Fruit fly (Drosophila melanogaster) whole organism, embryonic: ENCODE results near the gene CG8677.

ENCODE experiments used
- Atf3 ChIP-seq: fragments of 200-800 bp; sonication (Bioruptor generic); optimal IDR thresholded peaks from 3 replicates; lab custom pipeline; 2016; ENCODE audit warnings: missing biosample characterization, missing genetic modification characterization
- B-H2 ChIP-seq: fragments of 200-800 bp; sonication (Bioruptor generic); optimal IDR thresholded peaks from 2 replicates; lab custom pipeline; 2018; ENCODE audit warnings: missing biosample characterization, mild to moderate bottlenecking, missing genetic modification characterization
- Bgb ChIP-seq: fragments of 200-800 bp; sonication (Bioruptor generic); IDR thresholded peaks from 2 replicates; pipeline ENCODE4 v1.3.6; 2022; ENCODE audit warnings: missing biosample characterization, missing genetic modification characterization; ENCODE audit not compliant: partially characterized antibody
- CG10147 ChIP-seq: fragments of 200-800 bp; sonication (Bioruptor generic); optimal IDR thresholded peaks from 2 replicates; lab custom pipeline; 2019; ENCODE audit warnings: missing biosample characterization, mild to moderate bottlenecking, missing genetic modification characterization, moderate library complexity
- CG12104 ChIP-seq: fragments of 200-800 bp; sonication (Bioruptor generic); optimal IDR thresholded peaks from 3 replicates; lab custom pipeline; 2016; ENCODE audit warnings: missing biosample characterization, missing genetic modification characterization
- CG12219 ChIP-seq: fragments of 200-800 bp; sonication (Bioruptor generic); optimal IDR thresholded peaks from 3 replicates; lab custom pipeline; 2018; ENCODE audit warnings: missing biosample characterization, mild to moderate bottlenecking, missing genetic modification characterization
- CG1233 ChIP-seq: fragments of 200-800 bp; sonication (Bioruptor generic); optimal IDR thresholded peaks from 4 replicates; lab custom pipeline; 2018; ENCODE audit warnings: missing biosample characterization, mild to moderate bottlenecking, missing genetic modification characterization
- CG15601 ChIP-seq: fragments of 200-800 bp; sonication (Bioruptor generic); optimal IDR thresholded peaks from 3 replicates; lab custom pipeline; 2019; ENCODE audit warnings: missing biosample characterization, mild to moderate bottlenecking, missing genetic modification characterization, moderate library complexity
- CG16779 ChIP-seq: fragments of 200-800 bp; sonication (Bioruptor generic); IDR thresholded peaks from 2 replicates; pipeline ENCODE4 v1.3.6; 2022; ENCODE audit warnings: missing biosample characterization, missing genetic modification characterization
- CG17802 ChIP-seq: fragments of 200-800 bp; sonication (Bioruptor generic); optimal IDR thresholded peaks from 2 replicates; lab custom pipeline; 2018; ENCODE audit warnings: missing biosample characterization, mild to moderate bottlenecking, missing genetic modification characterization, moderate library complexity
- CG17912 ChIP-seq: fragments of 200-800 bp; sonication (Bioruptor generic); optimal IDR thresholded peaks from 2 replicates; lab custom pipeline; 2018; ENCODE audit warnings: missing biosample characterization, mild to moderate bottlenecking, missing genetic modification characterization
- CG2202 ChIP-seq: fragments of 200-800 bp; sonication (Bioruptor generic); optimal IDR thresholded peaks from 2 replicates; lab custom pipeline; 2018; ENCODE audit warnings: missing biosample characterization, mild to moderate bottlenecking, missing genetic modification characterization
- CG32772 ChIP-seq: fragments of 200-800 bp; sonication (Bioruptor generic); IDR thresholded peaks from 2 replicates; pipeline ENCODE4 v1.3.6; 2022; ENCODE audit warnings: missing biosample characterization, missing genetic modification characterization
- CG34224 ChIP-seq: fragments of 200-800 bp; sonication (Bioruptor generic); IDR thresholded peaks from 3 replicates; pipeline ENCODE4 v1.3.6; 2022; ENCODE audit warnings: missing biosample characterization, missing genetic modification characterization; ENCODE audit not compliant: partially characterized antibody
- CG3847 ChIP-seq: fragments of 200-800 bp; sonication (Bioruptor generic); IDR thresholded peaks from 2 replicates; pipeline ENCODE4 v1.3.6; 2022; ENCODE audit warnings: missing biosample characterization, missing genetic modification characterization
- CG4404 ChIP-seq: fragments of 200-800 bp; sonication (Bioruptor generic); IDR thresholded peaks from 2 replicates; pipeline ENCODE4 v1.3.6; 2022; ENCODE audit warnings: missing biosample characterization, missing genetic modification characterization
- CG4617 ChIP-seq: fragments of 200-800 bp; sonication (Bioruptor generic); optimal IDR thresholded peaks from 3 replicates; lab custom pipeline; 2016; ENCODE audit warnings: missing biosample characterization, missing genetic modification characterization, borderline replicate concordance
- CG4854 ChIP-seq: fragments of 200-800 bp; sonication (Bioruptor generic); optimal IDR thresholded peaks from 2 replicates; lab custom pipeline; 2016; ENCODE audit warnings: missing biosample characterization, missing genetic modification characterization, inconsistent platforms
- D19B ChIP-seq: fragments of 200-800 bp; sonication (Bioruptor generic); optimal IDR thresholded peaks from 2 replicates; lab custom pipeline; 2017; ENCODE audit warnings: missing biosample characterization, mild to moderate bottlenecking, missing genetic modification characterization
- Eip74EF ChIP-seq, 2 experiments: fragments of 200-800 bp in 1 of 2; fragments of >200 bp in 1 of 2; sonication (Bioruptor generic) in 1 of 2; optimal IDR thresholded peaks; 2 replicates each; lab custom pipeline; 2017 to 2019; ENCODE audit warnings: missing biosample characterization in 2 of 2, missing genetic modification characterization in 2 of 2, mild to moderate bottlenecking in 1 of 2, moderate library complexity in 1 of 2
- Hey ChIP-seq: fragments of 200-800 bp; sonication (Bioruptor generic); optimal IDR thresholded peaks from 3 replicates; lab custom pipeline; 2018; ENCODE audit warnings: missing biosample characterization, mild to moderate bottlenecking, missing genetic modification characterization
- Hr3 ChIP-seq: fragments of 200-800 bp; sonication (Bioruptor generic); optimal IDR thresholded peaks from 3 replicates; lab custom pipeline; 2016; ENCODE audit warnings: missing biosample characterization, missing genetic modification characterization
- Lhr ChIP-seq: fragments of 200-800 bp; sonication (Bioruptor generic); optimal IDR thresholded peaks from 3 replicates; lab custom pipeline; 2017; ENCODE audit warnings: mild to moderate bottlenecking, missing biosample characterization, missing genetic modification reagents, missing genetic modification characterization
- MESR4 ChIP-seq: fragments of 200-800 bp; sonication (Bioruptor generic); optimal IDR thresholded peaks from 2 replicates; lab custom pipeline; 2018; ENCODE audit warnings: missing biosample characterization, mild to moderate bottlenecking, missing genetic modification characterization, moderate library complexity
- Pdp1 ChIP-seq, 2 experiments: fragments of 200-800 bp; sonication (Bioruptor generic); optimal IDR thresholded peaks; 3 replicates each; lab custom pipeline; 2016; ENCODE audit warnings: missing biosample characterization in 2 of 2, missing genetic modification characterization in 2 of 2, mild to moderate bottlenecking in 1 of 2, moderate library complexity in 1 of 2
- Sox102F ChIP-seq: fragments of 200-800 bp; sonication (Bioruptor generic); optimal IDR thresholded peaks from 2 replicates; lab custom pipeline; 2018; ENCODE audit warnings: missing biosample characterization, mild to moderate bottlenecking, missing genetic modification characterization, moderate library complexity
- Ssrp ChIP-seq: fragments of 200-800 bp; sonication (Bioruptor generic); optimal IDR thresholded peaks from 2 replicates; lab custom pipeline; 2018; ENCODE audit warnings: missing biosample characterization, mild to moderate bottlenecking, missing genetic modification characterization, moderate library complexity
- cad ChIP-seq: fragments of >200 bp; optimal IDR thresholded peaks from 2 replicates; lab custom pipeline; 2017; ENCODE audit warnings: missing biosample characterization, missing genetic modification characterization
- dysf ChIP-seq: fragments of 200-800 bp; sonication (Bioruptor generic); IDR thresholded peaks from 3 replicates; pipeline ENCODE4 v1.3.6; 2022; ENCODE audit warnings: missing biosample characterization, missing genetic modification characterization
- fd96Cb ChIP-seq: fragments of 200-800 bp; sonication (Bioruptor generic); optimal IDR thresholded peaks from 2 replicates; lab custom pipeline; 2018; ENCODE audit warnings: missing biosample characterization, mild to moderate bottlenecking, missing genetic modification characterization, moderate library complexity
- gro ChIP-seq: fragments of 200-800 bp; sonication (Bioruptor generic); optimal IDR thresholded peaks from 2 replicates; lab custom pipeline; 2016; ENCODE audit warnings: missing biosample characterization, missing genetic modification characterization
- gt ChIP-seq: fragments of 200-800 bp; sonication (Bioruptor generic); IDR thresholded peaks from 2 replicates; pipeline ENCODE4 v1.3.6; 2022; ENCODE audit warnings: missing biosample characterization, missing genetic modification characterization
- ham ChIP-seq: fragments of 200-800 bp; sonication (Bioruptor generic); IDR thresholded peaks from 2 replicates; pipeline ENCODE4 v1.3.6; 2022; ENCODE audit warnings: missing biosample characterization, missing genetic modification characterization
- inv ChIP-seq: fragments of 200-800 bp; sonication (Bioruptor generic); IDR thresholded peaks from 2 replicates; pipeline ENCODE4 v1.3.6; 2022; ENCODE audit warnings: missing biosample characterization, missing genetic modification characterization; ENCODE audit not compliant: partially characterized antibody
- lola ChIP-seq, 3 experiments: fragments of >200 bp in 2 of 3; fragments of 200-800 bp in 1 of 3; sonication (Bioruptor generic) in 1 of 3; optimal IDR thresholded peaks; 2 replicates each; lab custom pipeline; 2017 to 2019; ENCODE audit warnings: missing biosample characterization in 3 of 3, missing genetic modification characterization in 3 of 3, mild to moderate bottlenecking in 1 of 3, moderate library complexity in 1 of 3
- mam ChIP-seq: fragments of 200-800 bp; sonication (Bioruptor generic); optimal IDR thresholded peaks from 3 replicates; lab custom pipeline; 2016; ENCODE audit warnings: missing biosample characterization, missing genetic modification characterization
- mirr ChIP-seq: fragments of 200-800 bp; sonication (Bioruptor generic); optimal IDR thresholded peaks from 3 replicates; lab custom pipeline; 2018; ENCODE audit warnings: missing biosample characterization, mild to moderate bottlenecking, missing genetic modification characterization
- pan ChIP-seq, 4 experiments: fragments of >200 bp in 3 of 4; fragments of 200-800 bp in 1 of 4; sonication (Bioruptor generic) in 1 of 4; optimal IDR thresholded peaks in 3 of 4; IDR thresholded peaks in 1 of 4; 2 replicates each; pipeline versions ENCODE4 v1.3.6 to Lab custom; 2017 to 2022; ENCODE audit warnings: missing biosample characterization in 2 of 4, missing genetic modification characterization in 2 of 4, mixed read lengths in 1 of 4
- phol ChIP-seq: fragments of 200-800 bp; sonication (Bioruptor generic); optimal IDR thresholded peaks from 3 replicates; lab custom pipeline; 2018; ENCODE audit warnings: missing biosample characterization, mild to moderate bottlenecking, missing genetic modification characterization, moderate library complexity
- prd ChIP-seq, 3 experiments: fragments of >200 bp in 2 of 3; fragments of 200-800 bp in 1 of 3; sonication (Bioruptor generic) in 1 of 3; optimal IDR thresholded peaks in 2 of 3; IDR thresholded peaks in 1 of 3; 2 replicates in 2 of 3; 3 replicates in 1 of 3; pipeline versions ENCODE4 v1.3.6 to Lab custom; 2017 to 2022; ENCODE audit warnings: missing biosample characterization in 1 of 3, missing genetic modification characterization in 1 of 3
- rib ChIP-seq: fragments of 200-800 bp; sonication (Bioruptor generic); IDR thresholded peaks from 2 replicates; pipeline ENCODE4 v1.3.6; 2022; ENCODE audit warnings: missing biosample characterization, missing genetic modification characterization
- so ChIP-seq: fragments of 200-800 bp; sonication (Bioruptor generic); IDR thresholded peaks from 3 replicates; pipeline ENCODE4 v1.3.6; 2022; ENCODE audit warnings: missing biosample characterization, missing genetic modification characterization
- sqz ChIP-seq: fragments of 200-800 bp; sonication (Bioruptor generic); optimal IDR thresholded peaks from 3 replicates; lab custom pipeline; 2018; ENCODE audit warnings: missing biosample characterization, mild to moderate bottlenecking, missing genetic modification characterization
- stwl ChIP-seq: fragments of 200-800 bp; sonication (Bioruptor generic); optimal IDR thresholded peaks from 3 replicates; lab custom pipeline; 2018; ENCODE audit warnings: missing biosample characterization, mild to moderate bottlenecking, missing genetic modification characterization, moderate library complexity
- sug ChIP-seq: fragments of 200-800 bp; optimal IDR thresholded peaks from 2 replicates; lab custom pipeline; 2019; ENCODE audit warnings: missing biosample characterization, mild to moderate bottlenecking, missing genetic modification characterization, moderate library complexity
- vvl ChIP-seq: fragments of 200-800 bp; sonication (Bioruptor generic); IDR thresholded peaks from 2 replicates; pipeline ENCODE4 v1.3.6; 2022; ENCODE audit warnings: missing biosample characterization, missing genetic modification characterization
- wdn ChIP-seq: fragments of 200-800 bp; sonication (Bioruptor generic); IDR thresholded peaks from 2 replicates; pipeline ENCODE4 v1.3.6; 2022; ENCODE audit warnings: missing biosample characterization, missing genetic modification characterization
- wek ChIP-seq: fragments of 200-800 bp; sonication (Bioruptor generic); optimal IDR thresholded peaks from 3 replicates; lab custom pipeline; 2018; ENCODE audit warnings: missing biosample characterization, mild to moderate bottlenecking, missing genetic modification characterization, moderate library complexity

The CG8677 gene

DNA sequence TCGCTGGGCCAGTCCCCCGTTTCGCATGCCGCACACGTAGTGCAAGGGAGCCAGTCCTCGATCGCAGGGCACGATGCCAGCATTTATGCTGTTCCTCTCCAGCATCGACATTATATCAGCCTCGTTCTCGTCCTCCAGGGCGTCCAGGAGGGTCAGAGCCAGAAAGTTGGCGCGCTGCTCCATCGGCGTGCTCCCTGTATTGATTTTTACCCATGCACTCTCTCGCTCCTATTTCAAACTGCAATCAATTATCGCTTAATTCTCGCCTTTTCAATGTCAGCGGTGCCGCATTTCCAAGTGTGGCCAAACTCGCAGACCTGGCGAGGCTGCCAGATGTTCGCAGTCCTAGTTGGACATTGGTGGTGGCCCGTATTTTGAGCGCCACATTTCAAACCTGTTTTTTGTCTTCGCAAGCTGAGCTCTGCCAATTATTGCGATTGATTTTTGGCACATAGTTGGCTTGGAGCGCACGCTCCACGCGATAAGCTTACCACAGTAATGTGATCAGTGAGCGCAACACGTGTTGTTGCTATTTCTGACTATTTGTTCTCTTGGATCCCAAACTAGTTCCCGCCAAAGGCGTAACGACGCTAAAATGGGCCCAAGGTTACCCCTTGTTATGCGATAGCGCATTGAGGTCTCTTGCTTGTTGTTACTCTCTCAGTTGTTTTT lies 2.7 kb upstream of the CG8677 start, which contains the start of gene CG8679 (continued):
- TF ChIP-seq stwl (tag; lab: Kevin White, UChicago) (peak; percentile 58), CG15601 (tag; lab: Kevin White, UChicago) (peak; percentile 31), CG17912 (GFP tag; lab: Kevin White, UChicago) (no peak), vvl (GFP tag; lab: Robert Waterston, UW) (0 out of 2 replicates have a peak, but pooled peaks have one; percentile 12), CG32772 (0 out of 2 replicates have a peak, but pooled peaks have one; percentile 20), fd96Cb (tag; lab: Kevin White, UChicago) (no peak), Hr3 (peak; percentile 32), CG34224 (GFP tag; lab: Robert Waterston, UW) (peak; percentile 47; the same call in 2 of the 3 replicates), rib (GFP tag; lab: Robert Waterston, UW) (peak; percentile 95), phol (tag; lab: Kevin White, UChicago) (peak; percentile 47), MESR4 (peak; percentile 52), mirr (peak; percentile 77), CG12104 (GFP tag; lab: Kevin White, UChicago) (no peak), Lhr (GFP tag; lab: Kevin White, UChicago) (peak; percentile 78), Bgb (peak; percentile 39; the same call in 1 of the 2 replicates), prd (optimal IDR thresholded peaks at IDR 0.05; lab: Kevin White, UChicago) (no peak), prd (GFP tag; IDR thresholded peaks at IDR 0.05; lab: Robert Waterston, UW) (0 out of 3 replicates have a peak, but pooled peaks have one; percentile 24), so (GFP tag; lab: Robert Waterston, UW) (peak; percentile 76; the same call in 2 of the 3 replicates), Pdp1 (GFP tag; optimal IDR thresholded peaks at IDR 0.05; lab: Kevin White, UChicago) (peak in 1 of 2 experiments; percentile 91), CG4617 (peak; percentile 8), gro (GFP tag; lab: Kevin White, UChicago) (peak; percentile 19), CG3847 (GFP tag; lab: Robert Waterston, UW) (peak; percentile 56), inv (GFP tag; lab: Robert Waterston, UW) (0 out of 2 replicates have a peak, but pooled peaks have one; percentile 21), ham (GFP tag; lab: Robert Waterston, UW) (no peak)
- TF ChIP-seq, all 482 proteins: peak for 109

DNA sequence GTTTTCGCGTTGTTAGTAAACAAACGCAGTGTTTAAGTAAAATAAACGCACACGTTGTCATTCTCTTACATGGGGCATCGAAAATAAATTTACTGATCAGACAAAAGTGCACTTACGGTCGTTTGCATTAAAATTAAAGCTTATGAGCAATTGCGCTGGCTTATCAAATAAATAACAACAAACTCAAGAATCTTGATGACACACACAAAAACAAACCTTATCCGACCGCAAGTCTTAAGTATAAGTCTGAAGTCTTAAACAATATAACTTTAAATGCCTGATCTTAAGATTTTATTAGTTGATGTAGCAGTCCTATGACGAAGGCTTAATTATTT lies 2.2 kb upstream of the CG8677 start:
- no peak for TF ChIP-seq CG12219
- TF ChIP-seq CG2202 (tag; lab: Kevin White, UChicago), result peak; percentile 34
- peak; percentile 18 for TF ChIP-seq CG1233 (GFP tag; lab: Kevin White, UChicago)
- TF ChIP-seq sug (tag; lab: Kevin White, UChicago), result no peak
- TF ChIP-seq lola (GFP tag; optimal IDR thresholded peaks at IDR 0.05; lab: Kevin White, UChicago), result peak in 1 of 3 experiments; percentile 39
- TF ChIP-seq CG17802 (tag; lab: Kevin White, UChicago), result no peak
- no peak for TF ChIP-seq mam (GFP tag; lab: Kevin White, UChicago)
- no peak for TF ChIP-seq Atf3
- no peak for TF ChIP-seq wdn (GFP tag; lab: Robert Waterston, UW)
- no peak for TF ChIP-seq cad
- no peak for TF ChIP-seq B-H2 (GFP tag; lab: Kevin White, UChicago)
- TF ChIP-seq CG16779 (GFP tag; lab: Robert Waterston, UW), result no peak
- no peak for TF ChIP-seq wek
- no peak for TF ChIP-seq gt (GFP tag; lab: Robert Waterston, UW)
- TF ChIP-seq D19B (GFP tag; lab: Kevin White, UChicago), result no peak
- no peak for TF ChIP-seq Sox102F (GFP tag; lab: Kevin White, UChicago)
- TF ChIP-seq Hey, result no peak
- no peak for TF ChIP-seq dysf (GFP tag; lab: Robert Waterston, UW)
- no peak for TF ChIP-seq CG4854 (GFP tag; lab: Kevin White, UChicago)
- TF ChIP-seq pan (optimal IDR thresholded peaks at IDR 0.05; lab: Kevin White, UChicago), result no peak
- TF ChIP-seq pan (GFP tag; optimal IDR thresholded peaks at IDR 0.05 in 1 of 2, IDR thresholded peaks at IDR 0.05 in 1 of 2), result no peak
- TF ChIP-seq sqz (GFP tag; lab: Kevin White, UChicago), result no peak
- no peak for TF ChIP-seq Ssrp
- no peak for TF ChIP-seq Eip74EF (GFP tag; optimal IDR thresholded peaks at IDR 0.05; lab: Kevin White, UChicago)
- no peak for TF ChIP-seq CG4404 (GFP tag; lab: Robert Waterston, UW)
- TF ChIP-seq CG10147 (GFP tag; lab: Kevin White, UChicago), result no peak
